Worm (Caenorhabditis elegans) whole organism, early embryonic: ENCODE data around the gene C34C6.3.

Source experiments
- B0310.2 ChIP-seq: sonication (generic microtip); optimal IDR thresholded peaks from 2 replicates; lab custom pipeline; 2016; ENCODE audit warnings: mild to moderate bottlenecking, missing genetic modification characterization, missing compliant biosample characterization
- F13C5.2 ChIP-seq: sonication (generic microtip); optimal IDR thresholded peaks from 2 replicates; lab custom pipeline; 2017; ENCODE audit warnings: mild to moderate bottlenecking, missing genetic modification characterization, inconsistent platforms, missing compliant biosample characterization
- ama-1 ChIP-seq: fragments of 150-350 bp; optimal IDR thresholded peaks from 2 replicates; lab custom pipeline; 2014
- ceh-13 ChIP-seq: fragments of 200-800 bp; sonication (Bioruptor generic); optimal IDR thresholded peaks from 2 replicates; lab custom pipeline; 2018; ENCODE audit warnings: mild to moderate bottlenecking, missing genetic modification characterization, missing compliant biosample characterization
- ceh-36 ChIP-seq: sonication (generic microtip); optimal IDR thresholded peaks from 2 replicates; lab custom pipeline; 2016; ENCODE audit warnings: missing genetic modification characterization, inconsistent platforms, missing compliant biosample characterization
- ets-7 ChIP-seq: sonication (generic microtip); optimal IDR thresholded peaks from 2 replicates; lab custom pipeline; 2016; ENCODE audit warnings: missing genotype, missing genetic modification characterization, missing compliant biosample characterization
- flt-1 ChIP-seq: fragments of 200-800 bp; sonication (Bioruptor generic); IDR thresholded peaks from 2 replicates; pipeline ENCODE4 v1.3.6; 2022; ENCODE audit warnings: missing genetic modification characterization, missing compliant biosample characterization
- hmg-4 ChIP-seq: fragments of 200-800 bp; sonication (Bioruptor generic); optimal IDR thresholded peaks from 2 replicates; lab custom pipeline; 2018; ENCODE audit warnings: mild to moderate bottlenecking, missing genetic modification characterization, missing compliant biosample characterization
- scrt-1 ChIP-seq: fragments of 200-800 bp; sonication (Bioruptor generic); IDR thresholded peaks from 2 replicates; pipeline ENCODE4 v1.3.6; 2022; ENCODE audit warnings: missing genetic modification characterization, missing compliant biosample characterization
- tbx-37 ChIP-seq: fragments of 200-800 bp; sonication (Bioruptor generic); conservative IDR thresholded peaks from 2 replicates; pipeline ENCODE4 v1.3.6; 2022; ENCODE audit warnings: missing genetic modification reagents, missing genetic modification characterization, missing compliant biosample characterization

DNA sequence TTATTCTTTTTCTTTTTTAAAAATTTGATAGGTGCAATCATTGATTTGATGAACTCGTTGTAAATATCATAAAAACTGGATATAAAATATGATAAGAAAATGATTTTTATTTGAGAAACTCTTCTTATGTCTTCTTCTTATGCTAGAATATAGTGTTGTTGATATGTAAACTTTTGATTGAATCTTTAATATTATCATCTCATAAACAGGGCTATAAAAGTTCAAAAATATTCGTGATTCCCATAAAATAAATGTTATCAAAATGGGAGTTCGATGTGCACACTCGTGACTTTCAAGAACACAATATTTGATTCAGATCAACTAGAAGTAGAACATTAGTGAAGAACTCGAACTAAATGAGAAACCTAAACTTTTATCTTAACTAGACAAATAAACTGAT is 47.2 kb downstream of the C34C6.3 start:
- TF ChIP-seq scrt-1 (GFP tag; lab: Robert Waterston, UW) (no peak), ama-1 (lab: Kevin White, UChicago) (no peak), ceh-36 (tag; lab: Kevin White, UChicago) (no peak), hmg-4 (GFP tag; lab: Kevin White, UChicago) (no peak), tbx-37 (GFP tag; lab: Robert Waterston, UW) (no peak), ceh-13 (GFP tag; lab: Kevin White, UChicago) (no peak), F13C5.2 (no peak), B0310.2 (tag; lab: Kevin White, UChicago) (no peak), flt-1 (no peak), ets-7 (tag; lab: Kevin White, UChicago) (no peak)
